Fruit fly (Drosophila melanogaster) whole organism, embryonic: ENCODE measurements around the gene Set2.

Experiments used
- BtbVII ChIP-seq: fragments of 200-800 bp; sonication (Bioruptor generic); optimal IDR thresholded peaks from 3 replicates; lab custom pipeline; 2017; ENCODE audit warnings: missing biosample characterization, mild to moderate bottlenecking, missing genetic modification characterization
- CG11398 ChIP-seq: fragments of 200-800 bp; sonication (Bioruptor generic); optimal IDR thresholded peaks from 2 replicates; lab custom pipeline; 2016; ENCODE audit warnings: missing biosample characterization, missing genetic modification characterization
- CG12071 ChIP-seq: fragments of 200-800 bp; sonication (Bioruptor generic); optimal IDR thresholded peaks from 3 replicates; lab custom pipeline; 2018; ENCODE audit warnings: missing biosample characterization, mild to moderate bottlenecking, missing genetic modification characterization
- CG12391 ChIP-seq: fragments of 200-800 bp; sonication (Bioruptor generic); optimal IDR thresholded peaks from 3 replicates; lab custom pipeline; 2018; ENCODE audit warnings: missing biosample characterization, mild to moderate bottlenecking, missing genetic modification characterization, moderate library complexity
- CG13123 ChIP-seq: fragments of 200-800 bp; sonication (Bioruptor generic); optimal IDR thresholded peaks from 2 replicates; lab custom pipeline; 2016; ENCODE audit warnings: missing biosample characterization, missing genetic modification characterization
- CG14050 ChIP-seq: fragments of 200-800 bp; sonication (Bioruptor generic); IDR thresholded peaks from 3 replicates; pipeline ENCODE4 v1.3.6; 2022; ENCODE audit warnings: missing biosample characterization, missing genetic modification characterization
- CG14710 ChIP-seq: fragments of 200-800 bp; sonication (Bioruptor generic); optimal IDR thresholded peaks from 3 replicates; lab custom pipeline; 2019; ENCODE audit warnings: missing biosample characterization, mild to moderate bottlenecking, missing genetic modification characterization, moderate library complexity
- CG14965 ChIP-seq: fragments of 200-800 bp; sonication (Bioruptor generic); optimal IDR thresholded peaks from 2 replicates; lab custom pipeline; 2016; ENCODE audit warnings: missing biosample characterization, missing genetic modification characterization, borderline replicate concordance
- CG15011 ChIP-seq: fragments of 200-800 bp; sonication (Bioruptor generic); optimal IDR thresholded peaks from 3 replicates; lab custom pipeline; 2018; ENCODE audit warnings: missing biosample characterization, mild to moderate bottlenecking, missing genetic modification characterization
- CG1603 ChIP-seq: fragments of 200-800 bp; sonication (Bioruptor generic); optimal IDR thresholded peaks from 2 replicates; lab custom pipeline; 2019; ENCODE audit warnings: missing biosample characterization, mild to moderate bottlenecking, missing genetic modification characterization, moderate library complexity
- CG17186 ChIP-seq: fragments of 200-800 bp; sonication (Bioruptor generic); optimal IDR thresholded peaks from 3 replicates; lab custom pipeline; 2017; ENCODE audit warnings: missing biosample characterization, missing genetic modification reagents, missing genetic modification characterization
- CG17359 ChIP-seq: fragments of 200-800 bp; sonication (Bioruptor generic); optimal IDR thresholded peaks from 3 replicates; lab custom pipeline; 2018; ENCODE audit warnings: missing biosample characterization, mild to moderate bottlenecking, missing genetic modification characterization, moderate library complexity
- CG2120 ChIP-seq: fragments of 200-800 bp; sonication (Bioruptor generic); optimal IDR thresholded peaks from 3 replicates; lab custom pipeline; 2016; ENCODE audit warnings: missing biosample characterization, missing genetic modification characterization
- CG3407 ChIP-seq: fragments of 200-800 bp; sonication (Bioruptor generic); optimal IDR thresholded peaks from 2 replicates; lab custom pipeline; 2018; ENCODE audit warnings: missing biosample characterization, mild to moderate bottlenecking, missing genetic modification characterization
- CG4424 ChIP-seq: fragments of 200-800 bp; sonication (Bioruptor generic); optimal IDR thresholded peaks from 3 replicates; lab custom pipeline; 2016; ENCODE audit warnings: missing biosample characterization, missing genetic modification characterization
- CG6175 ChIP-seq: fragments of 200-800 bp; sonication (Bioruptor generic); IDR thresholded peaks from 3 replicates; pipeline ENCODE4 v1.3.6; 2022; ENCODE audit warnings: missing biosample characterization, missing genetic modification characterization
- CG6791 ChIP-seq: fragments of 200-800 bp; sonication (Bioruptor generic); IDR thresholded peaks from 3 replicates; pipeline ENCODE4 v1.3.6; 2022; ENCODE audit warnings: missing biosample characterization, missing genetic modification characterization; ENCODE audit not compliant: partially characterized antibody
- CG8089 ChIP-seq: fragments of 200-800 bp; sonication (Bioruptor generic); optimal IDR thresholded peaks from 3 replicates; lab custom pipeline; 2016; ENCODE audit warnings: missing biosample characterization, missing genetic modification characterization
- CG8290 ChIP-seq, 3 experiments: fragments of 200-800 bp; sonication (Bioruptor generic); optimal IDR thresholded peaks; 2 replicates each; lab custom pipeline; 2016 to 2019; ENCODE audit warnings: missing biosample characterization in 3 of 3, missing genetic modification characterization in 3 of 3, mild to moderate bottlenecking in 2 of 3, moderate library complexity in 1 of 3
- CoRest ChIP-seq: fragments of 200-800 bp; sonication (Bioruptor generic); optimal IDR thresholded peaks from 3 replicates; lab custom pipeline; 2018; ENCODE audit warnings: missing biosample characterization, mild to moderate bottlenecking, missing genetic modification characterization, moderate library complexity
- Dp ChIP-seq: fragments of 200-800 bp; sonication (Bioruptor generic); optimal IDR thresholded peaks from 2 replicates; lab custom pipeline; 2018; ENCODE audit warnings: missing biosample characterization, mild to moderate bottlenecking, missing genetic modification characterization, moderate library complexity
- Ets65A ChIP-seq: fragments of 200-800 bp; sonication (Bioruptor generic); peaks from one replicate; lab custom pipeline; 2016; ENCODE audit warnings: missing biosample characterization, missing genetic modification characterization
- Hr51 ChIP-seq, 2 experiments: fragments of 200-800 bp; sonication (Bioruptor generic); optimal IDR thresholded peaks; 2 replicates in 1 of 2; 3 replicates in 1 of 2; lab custom pipeline; 2016 to 2018; ENCODE audit warnings: missing biosample characterization in 2 of 2, missing genetic modification characterization in 2 of 2, mild to moderate bottlenecking in 1 of 2, moderate library complexity in 1 of 2
- Mad ChIP-seq: fragments of 200-800 bp; sonication (Bioruptor generic); optimal IDR thresholded peaks from 2 replicates; lab custom pipeline; 2016; ENCODE audit warnings: missing biosample characterization, missing genetic modification characterization
- NC2α ChIP-seq: fragments of 200-800 bp; sonication (Bioruptor generic); optimal IDR thresholded peaks from 2 replicates; lab custom pipeline; 2016; ENCODE audit warnings: missing biosample characterization, missing genetic modification characterization
- Oaz ChIP-seq: fragments of 200-800 bp; sonication (Bioruptor generic); IDR thresholded peaks from 2 replicates; pipeline ENCODE4 v1.3.6; 2022; ENCODE audit warnings: missing biosample characterization, missing genetic modification characterization
- Pdp1 ChIP-seq, 2 experiments: fragments of 200-800 bp; sonication (Bioruptor generic); optimal IDR thresholded peaks; 3 replicates each; lab custom pipeline; 2016; ENCODE audit warnings: missing biosample characterization in 2 of 2, missing genetic modification characterization in 2 of 2, mild to moderate bottlenecking in 1 of 2, moderate library complexity in 1 of 2
- Rfx ChIP-seq: fragments of 200-800 bp; sonication (Bioruptor generic); IDR thresholded peaks from 2 replicates; pipeline ENCODE4 v1.3.6; 2022; ENCODE audit warnings: missing biosample characterization, missing genetic modification characterization
- Spps ChIP-seq: fragments of 200-800 bp; sonication (Bioruptor generic); optimal IDR thresholded peaks from 2 replicates; lab custom pipeline; 2018; ENCODE audit warnings: missing biosample characterization, mild to moderate bottlenecking, missing genetic modification characterization
- Stat92E ChIP-seq, 3 experiments: fragments of >200 bp in 2 of 3; fragments of 200-800 bp in 1 of 3; sonication (Bioruptor generic) in 1 of 3; optimal IDR thresholded peaks; 2 replicates each; lab custom pipeline; 2017 to 2019; ENCODE audit warnings: missing biosample characterization in 3 of 3, missing genetic modification characterization in 3 of 3, mild to moderate bottlenecking in 1 of 3, moderate library complexity in 1 of 3
- cad ChIP-seq: fragments of >200 bp; optimal IDR thresholded peaks from 2 replicates; lab custom pipeline; 2017; ENCODE audit warnings: missing biosample characterization, missing genetic modification characterization
- crc ChIP-seq: fragments of 200-800 bp; sonication (Bioruptor generic); optimal IDR thresholded peaks from 2 replicates; lab custom pipeline; 2016; ENCODE audit warnings: missing biosample characterization, missing genetic modification characterization
- dimm ChIP-seq: fragments of 200-800 bp; sonication (Bioruptor generic); IDR thresholded peaks from 2 replicates; pipeline ENCODE4 v1.3.6; 2022; ENCODE audit warnings: missing biosample characterization, missing genetic modification characterization
- dmrt11E ChIP-seq: fragments of 200-800 bp; sonication (Bioruptor generic); optimal IDR thresholded peaks from 3 replicates; lab custom pipeline; 2018; ENCODE audit warnings: missing biosample characterization, mild to moderate bottlenecking, missing genetic modification characterization, moderate library complexity
- dysf ChIP-seq: fragments of 200-800 bp; sonication (Bioruptor generic); IDR thresholded peaks from 3 replicates; pipeline ENCODE4 v1.3.6; 2022; ENCODE audit warnings: missing biosample characterization, missing genetic modification characterization
- emc ChIP-seq: fragments of 200-800 bp; sonication (Bioruptor generic); optimal IDR thresholded peaks from 2 replicates; lab custom pipeline; 2016; ENCODE audit warnings: missing biosample characterization, missing genetic modification characterization
- jigr1 ChIP-seq: fragments of 200-800 bp; sonication (Bioruptor generic); IDR thresholded peaks from 3 replicates; pipeline ENCODE4 v1.3.6; 2022; ENCODE audit warnings: missing biosample characterization, missing genetic modification characterization
- jing ChIP-seq: fragments of 200-800 bp; sonication (Bioruptor generic); optimal IDR thresholded peaks from 2 replicates; lab custom pipeline; 2018; ENCODE audit warnings: missing biosample characterization, mild to moderate bottlenecking, missing genetic modification characterization
- kni ChIP-seq: fragments of 200-800 bp; sonication (Bioruptor generic); optimal IDR thresholded peaks from 3 replicates; lab custom pipeline; 2017; ENCODE audit warnings: mild to moderate bottlenecking, missing biosample characterization, missing genetic modification reagents, missing genetic modification characterization
- nom ChIP-seq: fragments of 200-800 bp; sonication (Bioruptor generic); optimal IDR thresholded peaks from 2 replicates; lab custom pipeline; 2017; ENCODE audit warnings: missing biosample characterization, missing genetic modification characterization, mild to moderate bottlenecking, moderate library complexity, missing genetic modification reagents
- prd ChIP-seq, 3 experiments: fragments of >200 bp in 2 of 3; fragments of 200-800 bp in 1 of 3; sonication (Bioruptor generic) in 1 of 3; optimal IDR thresholded peaks in 2 of 3; IDR thresholded peaks in 1 of 3; 2 replicates in 2 of 3; 3 replicates in 1 of 3; pipeline versions ENCODE4 v1.3.6 to Lab custom; 2017 to 2022; ENCODE audit warnings: missing biosample characterization in 1 of 3, missing genetic modification characterization in 1 of 3
- pros ChIP-seq: fragments of 200-800 bp; sonication (Bioruptor generic); optimal IDR thresholded peaks from 3 replicates; lab custom pipeline; 2019; ENCODE audit warnings: missing biosample characterization, mild to moderate bottlenecking, missing genetic modification characterization, moderate library complexity
- pum ChIP-seq: fragments of 200-800 bp; sonication (Bioruptor generic); optimal IDR thresholded peaks from 2 replicates; lab custom pipeline; 2016; ENCODE audit warnings: missing biosample characterization, missing genetic modification characterization
- pzg ChIP-seq: fragments of 200-800 bp; sonication (Bioruptor generic); optimal IDR thresholded peaks from 3 replicates; lab custom pipeline; 2018; ENCODE audit warnings: missing biosample characterization, mild to moderate bottlenecking, missing genetic modification characterization, moderate library complexity
- slbo ChIP-seq: fragments of 200-800 bp; sonication (Bioruptor generic); IDR thresholded peaks from 2 replicates; pipeline ENCODE4 v1.3.6; 2022; ENCODE audit warnings: missing biosample characterization, missing genetic modification characterization
- slp2 ChIP-seq: fragments of 200-800 bp; sonication (Bioruptor generic); optimal IDR thresholded peaks from 2 replicates; lab custom pipeline; 2016; ENCODE audit warnings: missing biosample characterization, missing genetic modification characterization
- sug ChIP-seq: fragments of 200-800 bp; optimal IDR thresholded peaks from 2 replicates; lab custom pipeline; 2019; ENCODE audit warnings: missing biosample characterization, mild to moderate bottlenecking, missing genetic modification characterization, moderate library complexity
- wdn ChIP-seq: fragments of 200-800 bp; sonication (Bioruptor generic); IDR thresholded peaks from 2 replicates; pipeline ENCODE4 v1.3.6; 2022; ENCODE audit warnings: missing biosample characterization, missing genetic modification characterization
- zen ChIP-seq: fragments of 200-800 bp; sonication (Bioruptor generic); optimal IDR thresholded peaks from 3 replicates; lab custom pipeline; 2018; ENCODE audit warnings: missing biosample characterization, mild to moderate bottlenecking, missing genetic modification characterization, moderate library complexity
- zen2 ChIP-seq: fragments of 200-800 bp; sonication (Bioruptor generic); IDR thresholded peaks from 3 replicates; pipeline ENCODE4 v1.3.6; 2022; ENCODE audit warnings: missing biosample characterization, missing genetic modification characterization; ENCODE audit not compliant: partially characterized antibody

Gene Set2

DNA sequence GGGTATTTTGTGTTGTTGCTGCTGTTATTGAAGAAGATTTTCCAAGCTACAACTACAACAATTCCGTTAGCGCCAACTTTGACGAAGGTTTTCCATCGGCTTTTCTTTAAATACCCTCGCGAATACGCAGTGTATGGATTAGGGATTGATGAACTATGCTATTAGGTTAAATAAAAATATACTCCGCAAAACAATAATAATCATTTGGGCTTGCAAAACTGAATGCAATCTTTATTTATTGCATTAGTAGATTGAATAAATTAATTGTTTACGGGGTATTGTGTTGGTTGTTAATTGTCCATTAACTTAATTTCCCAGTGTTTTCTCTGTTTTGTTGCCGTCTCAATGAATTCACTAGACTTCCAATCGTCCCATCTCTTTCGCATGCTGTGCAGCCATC lies 34.4 kb downstream of the Set2 start (continued):
- TF ChIP-seq dmrt11E (tag; lab: Kevin White, UChicago), result no peak
- TF ChIP-seq CG17359 (tag; lab: Kevin White, UChicago), result no peak
- peak; percentile 48; the same call in 1 of the 2 replicates for TF ChIP-seq Rfx (GFP tag; lab: Robert Waterston, UW)
- no peak for TF ChIP-seq wdn
- TF ChIP-seq BtbVII (GFP tag; lab: Kevin White, UChicago), result no peak
- TF ChIP-seq dimm (GFP tag; lab: Robert Waterston, UW), result no peak
- TF ChIP-seq CG6791 (GFP tag; lab: Robert Waterston, UW), result no peak
- no peak for TF ChIP-seq pzg
- TF ChIP-seq jigr1, result no peak; the same call in 2 of the 3 replicates
- TF ChIP-seq CG4424, result no peak
- no peak for TF ChIP-seq slp2 (GFP tag; lab: Kevin White, UChicago)
- no peak for TF ChIP-seq Oaz (GFP tag; lab: Robert Waterston, UW)
- no peak for TF ChIP-seq CG17186 (GFP tag; lab: Kevin White, UChicago)
- no peak for TF ChIP-seq CG14710 (tag; lab: Kevin White, UChicago)
- TF ChIP-seq CG8089 (GFP tag; lab: Kevin White, UChicago), result no peak
- no peak for TF ChIP-seq kni (GFP tag; lab: Kevin White, UChicago)
- TF ChIP-seq CG6175 (GFP tag; lab: Robert Waterston, UW), result no peak
- TF ChIP-seq CG12071 (GFP tag; lab: Kevin White, UChicago), result no peak
- TF ChIP-seq CG1603 (tag; lab: Kevin White, UChicago), result no peak
- no peak for TF ChIP-seq jing
- TF ChIP-seq NC2α, result no peak
- TF ChIP-seq Hr51 (GFP tag; optimal IDR thresholded peaks at IDR 0.05; lab: Kevin White, UChicago), result peak in 1 of 2 experiments; percentile 42
- no peak for TF ChIP-seq zen2
- no peak for TF ChIP-seq CG3407
- TF ChIP-seq pum (GFP tag; lab: Kevin White, UChicago), result no peak
- TF ChIP-seq CG12391, result no peak
- TF ChIP-seq cad (GFP tag; lab: Kevin White, UChicago), result no peak
- no peak for TF ChIP-seq CG8290 (GFP tag; optimal IDR thresholded peaks at IDR 0.05; lab: Kevin White, UChicago)
- TF ChIP-seq CG8290 (tag; optimal IDR thresholded peaks at IDR 0.05; lab: Kevin White, UChicago), result peak in 1 of 2 experiments; percentile 25
- TF ChIP-seq CG2120 (GFP tag; lab: Kevin White, UChicago), result peak; percentile 54
- TF ChIP-seq CG14965 (GFP tag; lab: Kevin White, UChicago), result no peak
- TF ChIP-seq Spps (tag; lab: Kevin White, UChicago), result no peak
- TF ChIP-seq Stat92E (GFP tag; optimal IDR thresholded peaks at IDR 0.05; lab: Kevin White, UChicago), result no peak
- no peak for TF ChIP-seq Ets65A (GFP tag; lab: Kevin White, UChicago)
- TF ChIP-seq CoRest (tag; lab: Kevin White, UChicago), result peak; percentile 19
- no peak for TF ChIP-seq sug
- peak; percentile 53 for TF ChIP-seq slbo (GFP tag; lab: Robert Waterston, UW)
- no peak for TF ChIP-seq CG11398 (GFP tag; lab: Kevin White, UChicago)
- no peak for TF ChIP-seq nom
- TF ChIP-seq Dp (GFP tag; lab: Kevin White, UChicago), result no peak
- TF ChIP-seq zen (tag; lab: Kevin White, UChicago), result no peak
- no peak for TF ChIP-seq crc (GFP tag; lab: Kevin White, UChicago)
- TF ChIP-seq Mad (GFP tag; lab: Kevin White, UChicago), result no peak
- TF ChIP-seq pros, result no peak
- peak; percentile 56; the same call in 2 of the 3 replicates for TF ChIP-seq dysf
- no peak for TF ChIP-seq Pdp1 (GFP tag; optimal IDR thresholded peaks at IDR 0.05; lab: Kevin White, UChicago)
- no peak for TF ChIP-seq emc (GFP tag; lab: Kevin White, UChicago)
- no peak for TF ChIP-seq CG13123
- TF ChIP-seq CG14050 (GFP tag; lab: Robert Waterston, UW), result no peak
- no peak for TF ChIP-seq prd (optimal IDR thresholded peaks at IDR 0.05; lab: Kevin White, UChicago)
- peak; percentile 40; the same call in 1 of the 3 replicates for TF ChIP-seq prd (GFP tag; IDR thresholded peaks at IDR 0.05; lab: Robert Waterston, UW)
- TF ChIP-seq CG15011 (GFP tag; lab: Kevin White, UChicago), result no peak
